Fruit fly (Drosophila melanogaster): ENCODE results near the gene CG15646.

Gene CG15646

DNA sequence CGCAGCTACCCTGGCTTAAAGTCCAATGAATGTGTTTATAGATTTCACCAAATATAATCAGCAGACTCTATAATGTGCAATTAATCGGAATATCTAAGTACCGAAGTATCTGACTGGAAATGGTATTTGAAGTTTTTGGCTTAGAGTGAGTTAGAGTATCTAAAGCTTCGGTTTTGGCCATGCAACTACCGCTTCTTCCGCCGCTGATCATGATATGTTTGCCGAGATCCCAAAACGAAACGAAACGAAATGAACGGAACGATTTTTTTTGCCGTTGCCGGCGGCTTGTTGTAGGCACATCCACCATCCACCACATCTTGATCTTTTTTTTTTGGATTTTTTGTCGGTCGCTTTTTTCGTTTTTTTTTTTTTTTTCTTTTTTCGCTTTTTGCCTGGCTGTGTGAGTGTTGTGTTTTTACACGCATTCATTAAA is 47.8 kb downstream of the CG15646 start (continued):
- TF ChIP-seq Side (GFP tag; optimal IDR thresholded peaks at IDR 0.05) (peak; percentile 87), Tbp (GFP tag; optimal IDR thresholded peaks at IDR 0.05) (no peak), C15 (GFP tag; IDR thresholded peaks at IDR 0.05) (peak; percentile 71; the same call in 1 of the 3 replicates), Chrac-16 (GFP tag; optimal IDR thresholded peaks at IDR 0.05) (peak; percentile 51), tna (GFP tag; IDR thresholded peaks at IDR 0.05; ENCODE audit: partially characterized antibody) (no peak), CG18476 (GFP tag; optimal IDR thresholded peaks at IDR 0.05) (peak; percentile 49), pnt (GFP tag; optimal IDR thresholded peaks at IDR 0.05) (peak; percentile 89), CG2120 (GFP tag; optimal IDR thresholded peaks at IDR 0.05) (peak; percentile 84), gcm2 (GFP tag; optimal IDR thresholded peaks at IDR 0.05) (peak; percentile 1), vvl (GFP tag; IDR thresholded peaks at IDR 0.05) (peak; percentile 93), nmo (GFP tag; optimal IDR thresholded peaks at IDR 0.05) (peak; percentile 73), CG13287 (GFP tag; IDR thresholded peaks at IDR 0.05; ENCODE audit: partially characterized antibody) (no peak), CG4282 (GFP tag; optimal IDR thresholded peaks at IDR 0.05) (peak; percentile 37), HLH4C (GFP tag; IDR thresholded peaks at IDR 0.05; ENCODE audit: partially characterized antibody) (no peak), CG7556 (GFP tag; optimal IDR thresholded peaks at IDR 0.05) (peak; percentile 71), ind (GFP tag; optimal IDR thresholded peaks at IDR 0.05) (peak; percentile 79), CG14441 (GFP tag; IDR thresholded peaks at IDR 0.05) (peak; percentile 88), CG15073 (GFP tag; optimal IDR thresholded peaks at IDR 0.05) (no peak), Dll (GFP tag; IDR thresholded peaks at IDR 0.05; ENCODE audit: partially characterized antibody) (no peak), CG13775 (GFP tag; optimal IDR thresholded peaks at IDR 0.05) (peak; percentile 48), sc (optimal IDR thresholded peaks at IDR 0.05) (no peak), sc (GFP tag; optimal IDR thresholded peaks at IDR 0.05) (peak; percentile 36), Sry-δ (GFP tag; optimal IDR thresholded peaks at IDR 0.05) (peak; percentile 33), HHEX (GFP tag; optimal IDR thresholded peaks at IDR 0.05) (peak; percentile 76), CG30020 (tag; optimal IDR thresholded peaks at IDR 0.05) (peak; percentile 11), lola (GFP tag; optimal IDR thresholded peaks at IDR 0.05) (peak in 1 of 3 experiments; percentile 21), Atf3 (GFP tag; optimal IDR thresholded peaks at IDR 0.05) (peak; percentile 40), Mes4 (GFP tag; optimal IDR thresholded peaks at IDR 0.05) (peak; percentile 42), p53 (GFP tag; optimal IDR thresholded peaks at IDR 0.05) (peak; percentile 53), row (GFP tag; IDR thresholded peaks at IDR 0.05) (peak; percentile 89), Hr78 (GFP tag; optimal IDR thresholded peaks at IDR 0.05) (peak in 1 of 2 experiments; percentile 41), CG11085 (GFP tag; IDR thresholded peaks at IDR 0.05) (peak; percentile 79), ftz-f1 (GFP tag; optimal IDR thresholded peaks at IDR 0.05) (no peak), CG6813 (GFP tag; optimal IDR thresholded peaks at IDR 0.05) (peak; percentile 31), B-H2 (GFP tag; optimal IDR thresholded peaks at IDR 0.05) (no peak), Sox102F (GFP tag; optimal IDR thresholded peaks at IDR 0.05) (peak; percentile 85), pho (GFP tag; optimal IDR thresholded peaks at IDR 0.05) (peak; percentile 58), Atf6 (GFP tag; IDR thresholded peaks at IDR 0.05) (peak; percentile 86), ci (GFP tag; IDR thresholded peaks at IDR 0.05) (peak; percentile 94), Dbx (GFP tag; IDR thresholded peaks at IDR 0.05) (peak; percentile 89), eve (GFP tag; optimal IDR thresholded peaks at IDR 0.05) (peak in 1 of 2 experiments; percentile 85), CG1024 (GFP tag; IDR thresholded peaks at IDR 0.05) (peak; percentile 85), sna (GFP tag; IDR thresholded peaks at IDR 0.05; ENCODE audit: partially characterized antibody) (no peak), BtbVII (GFP tag; optimal IDR thresholded peaks at IDR 0.05) (peak; percentile 49), CG5953 (GFP tag; IDR thresholded peaks at IDR 0.05) (peak; percentile 81), cg (GFP tag; optimal IDR thresholded peaks at IDR 0.05) (no peak), CG2889 (GFP tag; IDR thresholded peaks at IDR 0.05) (peak; percentile 78), CG17328 (GFP tag; IDR thresholded peaks at IDR 0.05) (peak; percentile 83), CG9437 (GFP tag; optimal IDR thresholded peaks at IDR 0.05) (peak; percentile 50), CG3163 (GFP tag; optimal IDR thresholded peaks at IDR 0.05) (peak; percentile 15), Med (GFP tag) (peak; percentile 95)

Measured in whole organism, embryonic.